Worm (Caenorhabditis elegans): ENCODE measurements around the gene ent-4.

DNA sequence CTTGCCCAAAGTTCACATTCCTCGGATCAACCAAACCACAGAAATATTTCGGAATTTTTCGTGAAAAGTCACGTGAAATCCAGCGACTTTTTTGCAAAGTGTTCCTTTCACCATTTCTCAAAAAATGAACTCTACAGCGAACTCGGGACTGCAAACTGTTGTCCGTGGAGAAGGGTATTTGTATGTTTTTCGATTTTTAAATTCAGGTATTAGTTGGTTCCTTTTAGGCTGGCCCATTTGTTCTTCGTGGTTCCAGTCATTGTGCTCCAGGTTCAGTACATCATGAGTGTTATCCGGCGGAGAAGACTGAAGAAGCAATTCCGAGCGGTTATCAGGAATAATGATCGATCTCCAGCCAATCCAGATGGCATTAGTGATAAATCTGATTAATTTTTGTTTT, 50.0 kb downstream of the ent-4 start:
- TF ChIP-seq ama-1 (optimal IDR thresholded peaks at IDR 0.05) (no peak), flt-1 (GFP tag; IDR thresholded peaks at IDR 0.05) (no peak), aly-1 (tag; optimal IDR thresholded peaks at IDR 0.05) (no peak), ceh-13 (GFP tag; optimal IDR thresholded peaks at IDR 0.05) (no peak), sea-1 (GFP tag; conservative IDR thresholded peaks at IDR 0.05) (no peak), pes-1 (GFP tag; IDR thresholded peaks at IDR 0.05) (no peak), hmg-4 (GFP tag; optimal IDR thresholded peaks at IDR 0.05) (no peak), ets-7 (tag; optimal IDR thresholded peaks at IDR 0.05) (no peak), tbx-11 (GFP tag; IDR thresholded peaks at IDR 0.05) (no peak), B0310.2 (tag; optimal IDR thresholded peaks at IDR 0.05) (no peak), ceh-36 (tag; optimal IDR thresholded peaks at IDR 0.05) (no peak)
